Fruit fly (Drosophila melanogaster): Measurements from ENCODE around the gene Gr64e.
A peak's percentile ranks its signal among the peaks of the same experiment; 100 is the strongest.

The Gr64e gene

dm6 chr3L:4070221-4070995 is 38.5 kb downstream of the Gr64e start:
- TF ChIP-seq rgr (GFP tag; optimal IDR thresholded peaks at IDR 0.05) (peak; percentile 99), CrebA (GFP tag; optimal IDR thresholded peaks at IDR 0.05; ENCODE audit: borderline replicate concordance) (peak; percentile 83), Sp1 (GFP tag; optimal IDR thresholded peaks at IDR 0.05) (peak; percentile 93), Dif (GFP tag; optimal IDR thresholded peaks at IDR 0.05; ENCODE audit: partially characterized antibody) (peak; percentile 86), Abd-B (GFP tag; optimal IDR thresholded peaks at IDR 0.05) (no peak), ey (GFP tag; optimal IDR thresholded peaks at IDR 0.05) (peak; percentile 99), fru (GFP tag; optimal IDR thresholded peaks at IDR 0.05) (peak; percentile 99), Myc (optimal IDR thresholded peaks at IDR 0.05) (no peak), pan (optimal IDR thresholded peaks at IDR 0.05) (peak; percentile 75), tai (GFP tag; optimal IDR thresholded peaks at IDR 0.05) (no peak), CG9705 (GFP tag; optimal IDR thresholded peaks at IDR 0.05) (peak; percentile 88), sage (GFP tag; optimal IDR thresholded peaks at IDR 0.05) (peak; percentile 96), Rel (GFP tag; optimal IDR thresholded peaks at IDR 0.05) (peak; percentile 91), Rel (tag; optimal IDR thresholded peaks at IDR 0.05) (peak; percentile 81), Hr83 (GFP tag; optimal IDR thresholded peaks at IDR 0.05; ENCODE audit: poor library complexity, severe bottlenecking) (peak; percentile 88), h (GFP tag; optimal IDR thresholded peaks at IDR 0.05) (peak; percentile 95), Dfd (GFP tag; optimal IDR thresholded peaks at IDR 0.05) (no peak), Mio (GFP tag; optimal IDR thresholded peaks at IDR 0.05) (peak; percentile 88), sv (GFP tag; optimal IDR thresholded peaks at IDR 0.05) (peak; percentile 71), dl (GFP tag; optimal IDR thresholded peaks at IDR 0.05; ENCODE audit: insufficient read depth in 1 of 2, partially characterized antibody in 2 of 2) (peak; percentile 56 to 76), woc (GFP tag; optimal IDR thresholded peaks at IDR 0.05) (peak; percentile 99), dsf (GFP tag; optimal IDR thresholded peaks at IDR 0.05; ENCODE audit: borderline replicate concordance) (peak; percentile 78), psq (GFP tag; optimal IDR thresholded peaks at IDR 0.05) (peak; percentile 97), GATAd (GFP tag; optimal IDR thresholded peaks at IDR 0.05) (peak; percentile 92), br (GFP tag; optimal IDR thresholded peaks at IDR 0.05) (peak; percentile 99), N (GFP tag; optimal IDR thresholded peaks at IDR 0.05) (no peak), Jra (GFP tag; optimal IDR thresholded peaks at IDR 0.05) (peak; percentile 95), dmrt93B (GFP tag; optimal IDR thresholded peaks at IDR 0.05) (peak; percentile 96), OdsH (GFP tag; optimal IDR thresholded peaks at IDR 0.05) (peak; percentile 98), HLH106 (tag; optimal IDR thresholded peaks at IDR 0.05) (peak; percentile 97), brk (GFP tag; optimal IDR thresholded peaks at IDR 0.05) (peak; percentile 95), lola (GFP tag; optimal IDR thresholded peaks at IDR 0.05) (no peak), Hr78 (GFP tag; optimal IDR thresholded peaks at IDR 0.05) (no peak), Vsx2 (GFP tag; optimal IDR thresholded peaks at IDR 0.05; ENCODE audit: partially characterized antibody) (peak; percentile 78), foxo (GFP tag; optimal IDR thresholded peaks at IDR 0.05) (peak; percentile 95 to 99), Hnf4 (GFP tag; optimal IDR thresholded peaks at IDR 0.05) (peak; percentile 99), usp (GFP tag; optimal IDR thresholded peaks at IDR 0.05) (no peak), CG32264 (GFP tag; optimal IDR thresholded peaks at IDR 0.05) (peak; percentile 97), jim (GFP tag; optimal IDR thresholded peaks at IDR 0.05) (no peak)

DNA sequence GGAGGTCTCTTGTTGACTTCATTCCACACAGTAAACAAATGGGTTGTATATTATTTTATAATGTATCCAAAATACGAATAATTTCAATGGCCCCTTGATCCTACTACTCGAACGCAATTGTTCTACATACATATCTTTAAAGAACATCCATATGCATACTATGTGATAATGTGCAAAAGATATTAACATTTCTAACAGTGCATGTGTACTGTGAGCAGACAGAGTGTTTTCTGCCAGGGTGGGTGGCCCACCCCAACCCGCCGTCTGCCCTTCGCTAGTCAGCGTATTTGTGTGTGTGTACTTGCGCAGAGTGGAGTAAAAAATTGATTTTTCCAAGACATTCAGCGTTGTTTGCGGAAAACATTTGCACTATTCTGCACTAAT is 39.0 kb downstream of the Gr64e start:
- no peak for TF ChIP-seq fru (GFP tag; optimal IDR thresholded peaks at IDR 0.05)
- peak; percentile 79 for TF ChIP-seq CG32264 (GFP tag; optimal IDR thresholded peaks at IDR 0.05)
- peak; percentile 73 for TF ChIP-seq Hnf4 (GFP tag; optimal IDR thresholded peaks at IDR 0.05)
- TF ChIP-seq jim (GFP tag; optimal IDR thresholded peaks at IDR 0.05): no peak
- TF ChIP-seq OdsH (GFP tag; optimal IDR thresholded peaks at IDR 0.05): no peak
- peak; percentile 19 for TF ChIP-seq Sp1 (GFP tag; optimal IDR thresholded peaks at IDR 0.05)
- TF ChIP-seq Abd-B (GFP tag; optimal IDR thresholded peaks at IDR 0.05): no peak
- TF ChIP-seq dmrt93B (GFP tag; optimal IDR thresholded peaks at IDR 0.05): peak; percentile 33
- no peak for TF ChIP-seq dsf (GFP tag; optimal IDR thresholded peaks at IDR 0.05; ENCODE audit: borderline replicate concordance)
- peak; percentile 84 for TF ChIP-seq h (GFP tag; optimal IDR thresholded peaks at IDR 0.05)
- TF ChIP-seq Rel (GFP tag; optimal IDR thresholded peaks at IDR 0.05): peak; percentile 79
- TF ChIP-seq Rel (tag; optimal IDR thresholded peaks at IDR 0.05): no peak
- no peak for TF ChIP-seq Hr78 (GFP tag; optimal IDR thresholded peaks at IDR 0.05)
- no peak for TF ChIP-seq Dif (GFP tag; optimal IDR thresholded peaks at IDR 0.05; ENCODE audit: partially characterized antibody)
- TF ChIP-seq CG9705 (GFP tag; optimal IDR thresholded peaks at IDR 0.05): no peak
- peak; percentile 45 for TF ChIP-seq brk (GFP tag; optimal IDR thresholded peaks at IDR 0.05)
- TF ChIP-seq N (GFP tag; optimal IDR thresholded peaks at IDR 0.05): no peak
- TF ChIP-seq psq (GFP tag; optimal IDR thresholded peaks at IDR 0.05): no peak
- TF ChIP-seq lola (GFP tag; optimal IDR thresholded peaks at IDR 0.05): no peak
- TF ChIP-seq Hr83 (GFP tag; optimal IDR thresholded peaks at IDR 0.05; ENCODE audit: poor library complexity, severe bottlenecking): peak; percentile 67
- no peak for TF ChIP-seq Myc (optimal IDR thresholded peaks at IDR 0.05)
- no peak for TF ChIP-seq foxo (GFP tag; optimal IDR thresholded peaks at IDR 0.05)
- no peak for TF ChIP-seq woc (GFP tag; optimal IDR thresholded peaks at IDR 0.05)
- peak; percentile 1 for TF ChIP-seq tai (GFP tag; optimal IDR thresholded peaks at IDR 0.05)
- no peak for TF ChIP-seq dl (GFP tag; optimal IDR thresholded peaks at IDR 0.05; ENCODE audit: insufficient read depth in 1 of 2, partially characterized antibody in 2 of 2)
- TF ChIP-seq Dfd (GFP tag; optimal IDR thresholded peaks at IDR 0.05): no peak
- TF ChIP-seq br (GFP tag; optimal IDR thresholded peaks at IDR 0.05): no peak
- TF ChIP-seq rgr (GFP tag; optimal IDR thresholded peaks at IDR 0.05): peak; percentile 82
- no peak for TF ChIP-seq Jra (GFP tag; optimal IDR thresholded peaks at IDR 0.05)
- no peak for TF ChIP-seq CrebA (GFP tag; optimal IDR thresholded peaks at IDR 0.05; ENCODE audit: borderline replicate concordance)
- TF ChIP-seq ey (GFP tag; optimal IDR thresholded peaks at IDR 0.05): peak; percentile 47
- peak; percentile 65 for TF ChIP-seq sage (GFP tag; optimal IDR thresholded peaks at IDR 0.05)
- peak; percentile 73 for TF ChIP-seq HLH106 (tag; optimal IDR thresholded peaks at IDR 0.05)
- TF ChIP-seq usp (GFP tag; optimal IDR thresholded peaks at IDR 0.05): no peak
- TF ChIP-seq pan (optimal IDR thresholded peaks at IDR 0.05): no peak
- TF ChIP-seq Vsx2 (GFP tag; optimal IDR thresholded peaks at IDR 0.05; ENCODE audit: partially characterized antibody): no peak
- TF ChIP-seq Mio (GFP tag; optimal IDR thresholded peaks at IDR 0.05): no peak
- no peak for TF ChIP-seq sv (GFP tag; optimal IDR thresholded peaks at IDR 0.05)
- TF ChIP-seq GATAd (GFP tag; optimal IDR thresholded peaks at IDR 0.05): no peak

All from whole organism, wandering third instar larva.